Fruit fly (Drosophila melanogaster) whole organism, embryonic: Measurements from ENCODE around the gene CG11458.

Source experiments
- Abd-B ChIP-seq: fragments of 200-800 bp; sonication (Bioruptor generic); optimal IDR thresholded peaks from 2 replicates; lab custom pipeline; 2018; ENCODE audit warnings: missing biosample characterization, mild to moderate bottlenecking, missing genetic modification characterization, moderate library complexity
- Asciz ChIP-seq: fragments of 200-800 bp; sonication (Bioruptor generic); optimal IDR thresholded peaks from 2 replicates; lab custom pipeline; 2017; ENCODE audit warnings: missing biosample characterization, mild to moderate bottlenecking, missing genetic modification characterization, missing genetic modification reagents
- Awh ChIP-seq: fragments of 200-800 bp; sonication (Bioruptor generic); IDR thresholded peaks from 2 replicates; pipeline ENCODE4, ENCODE4 v1.3.6; 2022; ENCODE audit warnings: missing biosample characterization, missing genetic modification characterization
- BEAF-32 ChIP-seq: fragments of 200-800 bp; sonication (Bioruptor generic); optimal IDR thresholded peaks from 3 replicates; lab custom pipeline; 2017; ENCODE audit warnings: missing biosample characterization, missing genetic modification characterization, mild to moderate bottlenecking, moderate library complexity, missing genetic modification reagents
- CG10209 ChIP-seq: fragments of 200-800 bp; sonication (Bioruptor generic); optimal IDR thresholded peaks from 3 replicates; lab custom pipeline; 2017; ENCODE audit warnings: missing biosample characterization, mild to moderate bottlenecking, missing genetic modification characterization, missing genetic modification reagents
- CG10979 ChIP-seq: fragments of 200-800 bp; sonication (Bioruptor generic); optimal IDR thresholded peaks from 2 replicates; lab custom pipeline; 2018; ENCODE audit warnings: missing biosample characterization, mild to moderate bottlenecking, missing genetic modification characterization, moderate library complexity
- CG14441 ChIP-seq: fragments of 200-800 bp; sonication (Bioruptor generic); IDR thresholded peaks from 2 replicates; pipeline ENCODE4 v1.3.6; 2022; ENCODE audit warnings: missing biosample characterization, missing genetic modification characterization
- CG14667 ChIP-seq: fragments of 200-800 bp; sonication (Bioruptor generic); IDR thresholded peaks from 2 replicates; pipeline ENCODE4 v1.3.6; 2022; ENCODE audit warnings: missing biosample characterization, missing genetic modification characterization
- CG15269 ChIP-seq: fragments of 200-800 bp; sonication (Bioruptor generic); optimal IDR thresholded peaks from 2 replicates; lab custom pipeline; 2018; ENCODE audit warnings: missing biosample characterization, mild to moderate bottlenecking, missing genetic modification characterization, moderate library complexity
- CG16815 ChIP-seq: fragments of 200-800 bp; sonication (Bioruptor generic); optimal IDR thresholded peaks from 3 replicates; lab custom pipeline; 2017; ENCODE audit warnings: missing biosample characterization, mild to moderate bottlenecking, missing genetic modification characterization
- CG17829 ChIP-seq: fragments of 200-800 bp; optimal IDR thresholded peaks from 2 replicates; lab custom pipeline; 2019; ENCODE audit warnings: missing biosample characterization, mild to moderate bottlenecking, missing genetic modification characterization, moderate library complexity
- CG18599 ChIP-seq: fragments of 200-800 bp; sonication (Bioruptor generic); optimal IDR thresholded peaks from 3 replicates; lab custom pipeline; 2017; ENCODE audit warnings: missing biosample characterization, missing genetic modification characterization, mild to moderate bottlenecking, moderate library complexity, missing genetic modification reagents
- CG2678 ChIP-seq: fragments of 200-800 bp; sonication (Bioruptor generic); optimal IDR thresholded peaks from 3 replicates; lab custom pipeline; 2019; ENCODE audit warnings: missing biosample characterization, mild to moderate bottlenecking, missing genetic modification characterization, moderate library complexity
- CG31441 ChIP-seq: fragments of 200-800 bp; sonication (Bioruptor generic); IDR thresholded peaks from 2 replicates; pipeline ENCODE4 v1.3.6; 2022; ENCODE audit warnings: missing biosample characterization, missing genetic modification characterization
- CG33557 ChIP-seq: fragments of 200-800 bp; sonication (Bioruptor generic); optimal IDR thresholded peaks from 2 replicates; lab custom pipeline; 2019; ENCODE audit warnings: missing biosample characterization, mild to moderate bottlenecking, missing genetic modification characterization, moderate library complexity
- CG3995 ChIP-seq: fragments of 200-800 bp; sonication (Bioruptor generic); optimal IDR thresholded peaks from 3 replicates; lab custom pipeline; 2016; ENCODE audit warnings: missing biosample characterization, missing genetic modification characterization
- CG5953 ChIP-seq: fragments of 200-800 bp; sonication (Bioruptor generic); IDR thresholded peaks from 2 replicates; pipeline ENCODE4 v1.3.6; 2022; ENCODE audit warnings: missing biosample characterization, missing genetic modification characterization
- CG7839 ChIP-seq: fragments of 200-800 bp; sonication (Bioruptor generic); optimal IDR thresholded peaks from 3 replicates; lab custom pipeline; 2018; ENCODE audit warnings: missing biosample characterization, mild to moderate bottlenecking, missing genetic modification characterization, moderate library complexity
- CG8281 ChIP-seq: fragments of 200-800 bp; sonication (Bioruptor generic); optimal IDR thresholded peaks from 2 replicates; lab custom pipeline; 2018; ENCODE audit warnings: missing biosample characterization, mild to moderate bottlenecking, missing genetic modification characterization, moderate library complexity
- CG9727 ChIP-seq: fragments of 200-800 bp; sonication (Bioruptor generic); optimal IDR thresholded peaks from 3 replicates; lab custom pipeline; 2017; ENCODE audit warnings: missing biosample characterization, mild to moderate bottlenecking, missing genetic modification characterization
- D19A ChIP-seq: fragments of 200-800 bp; optimal IDR thresholded peaks from 3 replicates; lab custom pipeline; 2019; ENCODE audit warnings: missing biosample characterization, mild to moderate bottlenecking, missing genetic modification characterization, moderate library complexity
- D19B ChIP-seq: fragments of 200-800 bp; sonication (Bioruptor generic); optimal IDR thresholded peaks from 2 replicates; lab custom pipeline; 2017; ENCODE audit warnings: missing biosample characterization, mild to moderate bottlenecking, missing genetic modification characterization
- Hr51 ChIP-seq, 2 experiments: fragments of 200-800 bp; sonication (Bioruptor generic); optimal IDR thresholded peaks; 2 replicates in 1 of 2; 3 replicates in 1 of 2; lab custom pipeline; 2016 to 2018; ENCODE audit warnings: missing biosample characterization in 2 of 2, missing genetic modification characterization in 2 of 2, mild to moderate bottlenecking in 1 of 2, moderate library complexity in 1 of 2
- Med ChIP-seq: fragments of 200-800 bp; sonication (Bioruptor generic); peaks from one replicate; lab custom pipeline; 2016; ENCODE audit warnings: missing biosample characterization, missing genetic modification characterization, mild to moderate bottlenecking, inconsistent platforms, moderate library complexity
- Pdp1 ChIP-seq, 2 experiments: fragments of 200-800 bp; sonication (Bioruptor generic); optimal IDR thresholded peaks; 3 replicates each; lab custom pipeline; 2016; ENCODE audit warnings: missing biosample characterization in 2 of 2, missing genetic modification characterization in 2 of 2, mild to moderate bottlenecking in 1 of 2, moderate library complexity in 1 of 2
- Sox102F ChIP-seq: fragments of 200-800 bp; sonication (Bioruptor generic); optimal IDR thresholded peaks from 2 replicates; lab custom pipeline; 2018; ENCODE audit warnings: missing biosample characterization, mild to moderate bottlenecking, missing genetic modification characterization, moderate library complexity
- amos ChIP-seq: fragments of 200-800 bp; sonication (Bioruptor generic); IDR thresholded peaks from 2 replicates; pipeline ENCODE4 v1.3.6; 2022; ENCODE audit warnings: missing biosample characterization, missing genetic modification characterization; ENCODE audit not compliant: partially characterized antibody
- bsh ChIP-seq, 2 experiments: fragments of 200-800 bp; sonication (Bioruptor generic); optimal IDR thresholded peaks; 2 replicates each; lab custom pipeline; 2017 to 2018; ENCODE audit warnings: mild to moderate bottlenecking in 2 of 2, missing biosample characterization in 2 of 2, missing genetic modification characterization in 2 of 2, moderate library complexity in 1 of 2
- chif ChIP-seq, 2 experiments: fragments of 200-800 bp; sonication (Bioruptor generic); optimal IDR thresholded peaks; 3 replicates each; lab custom pipeline; 2016; ENCODE audit warnings: missing biosample characterization in 2 of 2, missing genetic modification characterization in 2 of 2
- dm ChIP-seq: fragments of 200-800 bp; sonication (Bioruptor generic); optimal IDR thresholded peaks from 3 replicates; lab custom pipeline; 2016; ENCODE audit warnings: missing biosample characterization, missing genetic modification characterization
- dmrt99B ChIP-seq: fragments of 200-800 bp; sonication (Bioruptor generic); optimal IDR thresholded peaks from 2 replicates; lab custom pipeline; 2018; ENCODE audit warnings: missing biosample characterization, mild to moderate bottlenecking, missing genetic modification characterization, moderate library complexity
- dysf ChIP-seq: fragments of 200-800 bp; sonication (Bioruptor generic); IDR thresholded peaks from 3 replicates; pipeline ENCODE4 v1.3.6; 2022; ENCODE audit warnings: missing biosample characterization, missing genetic modification characterization
- fd102C ChIP-seq: fragments of 200-800 bp; sonication (Bioruptor generic); optimal IDR thresholded peaks from 2 replicates; lab custom pipeline; 2018; ENCODE audit warnings: missing biosample characterization, mild to moderate bottlenecking, missing genetic modification characterization, moderate library complexity
- gro ChIP-seq: fragments of 200-800 bp; sonication (Bioruptor generic); optimal IDR thresholded peaks from 2 replicates; lab custom pipeline; 2016; ENCODE audit warnings: missing biosample characterization, missing genetic modification characterization
- gsb-n ChIP-seq: fragments of 200-800 bp; sonication (Bioruptor generic); optimal IDR thresholded peaks from 3 replicates; lab custom pipeline; 2018; ENCODE audit warnings: missing biosample characterization, mild to moderate bottlenecking, missing genetic modification characterization
- gt ChIP-seq: fragments of 200-800 bp; sonication (Bioruptor generic); IDR thresholded peaks from 2 replicates; pipeline ENCODE4 v1.3.6; 2022; ENCODE audit warnings: missing biosample characterization, missing genetic modification characterization
- h ChIP-seq: fragments of >200 bp; optimal IDR thresholded peaks from 2 replicates; lab custom pipeline; 2017
- jigr1 ChIP-seq: fragments of 200-800 bp; sonication (Bioruptor generic); IDR thresholded peaks from 3 replicates; pipeline ENCODE4 v1.3.6; 2022; ENCODE audit warnings: missing biosample characterization, missing genetic modification characterization
- kah ChIP-seq: fragments of 200-800 bp; sonication (Bioruptor generic); optimal IDR thresholded peaks from 2 replicates; lab custom pipeline; 2018; ENCODE audit warnings: missing biosample characterization, mild to moderate bottlenecking, missing genetic modification characterization
- org-1 ChIP-seq: fragments of 200-800 bp; sonication (Bioruptor generic); optimal IDR thresholded peaks from 2 replicates; lab custom pipeline; 2017; ENCODE audit warnings: missing biosample characterization, missing genetic modification characterization
- pan ChIP-seq, 4 experiments: fragments of >200 bp in 3 of 4; fragments of 200-800 bp in 1 of 4; sonication (Bioruptor generic) in 1 of 4; optimal IDR thresholded peaks in 3 of 4; IDR thresholded peaks in 1 of 4; 2 replicates each; pipeline versions ENCODE4 v1.3.6 to Lab custom; 2017 to 2022; ENCODE audit warnings: missing biosample characterization in 2 of 4, missing genetic modification characterization in 2 of 4, mixed read lengths in 1 of 4
- row ChIP-seq: fragments of 200-800 bp; sonication (Bioruptor generic); IDR thresholded peaks from 3 replicates; pipeline ENCODE4 v1.3.6; 2022; ENCODE audit warnings: missing biosample characterization, missing genetic modification characterization
- schlank ChIP-seq: fragments of 200-800 bp; sonication (Bioruptor generic); optimal IDR thresholded peaks from 2 replicates; lab custom pipeline; 2018; ENCODE audit warnings: missing biosample characterization, mild to moderate bottlenecking, missing genetic modification characterization
- sd ChIP-seq: fragments of 200-800 bp; sonication (Bioruptor generic); optimal IDR thresholded peaks from 3 replicates; lab custom pipeline; 2018; ENCODE audit warnings: missing biosample characterization, mild to moderate bottlenecking, missing genetic modification characterization, moderate library complexity
- sens ChIP-seq: fragments of 200-800 bp; sonication (Bioruptor generic); peaks from one replicate; lab custom pipeline; 2016; ENCODE audit warnings: missing biosample characterization, missing genetic modification characterization
- sqz ChIP-seq: fragments of 200-800 bp; sonication (Bioruptor generic); optimal IDR thresholded peaks from 3 replicates; lab custom pipeline; 2018; ENCODE audit warnings: missing biosample characterization, mild to moderate bottlenecking, missing genetic modification characterization
- stc ChIP-seq: fragments of 200-800 bp; sonication (Bioruptor generic); IDR thresholded peaks from 2 replicates; pipeline ENCODE4 v1.3.6; 2022; ENCODE audit warnings: missing biosample characterization, missing genetic modification characterization
- twi ChIP-seq: fragments of 200-800 bp; optimal IDR thresholded peaks from 2 replicates; lab custom pipeline; 2019; ENCODE audit warnings: missing biosample characterization, mild to moderate bottlenecking, missing genetic modification characterization, moderate library complexity

CG11458 gene

dm6 chr3L:20918945-20919344 is 13.3 kb downstream of the CG11458 start (continued):
- peak; percentile 30 for TF ChIP-seq CG2678 (tag; lab: Kevin White, UChicago)
- TF ChIP-seq CG3995 (GFP tag; lab: Kevin White, UChicago): no peak
- no peak for TF ChIP-seq schlank (tag; lab: Kevin White, UChicago)
- no peak for TF ChIP-seq kah (GFP tag; lab: Kevin White, UChicago)
- TF ChIP-seq CG9727 (GFP tag; lab: Kevin White, UChicago): peak; percentile 68
- TF ChIP-seq gsb-n (tag; lab: Kevin White, UChicago): peak; percentile 19
- TF ChIP-seq dmrt99B (tag; lab: Kevin White, UChicago): peak; percentile 39
- TF ChIP-seq dm (GFP tag; lab: Kevin White, UChicago): no peak
- TF ChIP-seq dysf: no peak
- TF ChIP-seq Awh (GFP tag; lab: Robert Waterston, UW): no peak
- peak; percentile 8 for TF ChIP-seq CG10209 (GFP tag; lab: Kevin White, UChicago)
- TF ChIP-seq CG7839 (tag; lab: Kevin White, UChicago): peak; percentile 33
- no peak for TF ChIP-seq CG14667
- peak; percentile 20 for TF ChIP-seq CG16815
- no peak for TF ChIP-seq h (lab: Kevin White, UChicago)
- TF ChIP-seq CG8281: no peak
- TF ChIP-seq CG10979 (tag; lab: Kevin White, UChicago): peak; percentile 57
- TF ChIP-seq Asciz (GFP tag; lab: Kevin White, UChicago): no peak
- no peak for TF ChIP-seq amos (GFP tag; lab: Robert Waterston, UW)
- peak; percentile 83 for TF ChIP-seq sens
- no peak for TF ChIP-seq jigr1 (GFP tag; lab: Robert Waterston, UW)
- peak; percentile 30; the same call in 2 of the 3 replicates for TF ChIP-seq row
- TF ChIP-seq D19A (tag; lab: Kevin White, UChicago): peak; percentile 36
- peak; percentile 22 for TF ChIP-seq CG18599 (GFP tag; lab: Kevin White, UChicago)
- no peak for TF ChIP-seq gro (GFP tag; lab: Kevin White, UChicago)
- TF ChIP-seq pan (optimal IDR thresholded peaks at IDR 0.05; lab: Kevin White, UChicago): no peak
- TF ChIP-seq pan (GFP tag; optimal IDR thresholded peaks at IDR 0.05 in 1 of 2, IDR thresholded peaks at IDR 0.05 in 1 of 2): no peak
- peak; percentile 36 for TF ChIP-seq org-1 (GFP tag; lab: Kevin White, UChicago)

DNA sequence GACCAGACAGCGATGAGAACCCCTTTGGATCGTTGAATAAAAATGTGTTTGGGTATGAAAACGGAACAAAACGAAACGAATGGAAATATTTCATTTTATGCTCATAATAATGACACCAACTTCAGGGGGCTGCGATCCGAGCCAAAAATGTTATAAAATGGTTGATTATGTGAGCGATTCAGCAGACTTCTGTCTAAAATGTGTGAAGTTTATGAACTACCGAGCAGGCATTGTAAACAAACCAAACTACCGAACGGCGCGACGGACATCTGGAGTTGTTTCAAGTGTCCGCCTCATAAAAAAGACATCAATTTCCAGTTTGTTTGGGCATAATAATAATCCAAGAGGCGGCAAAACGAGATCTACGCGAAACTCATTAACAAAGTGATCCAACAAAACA is 14.9 kb downstream of the CG11458 start:
- TF ChIP-seq sd (tag; lab: Kevin White, UChicago) (peak; percentile 61), twi (peak; percentile 59), CG14441 (no peak), Abd-B (GFP tag; lab: Kevin White, UChicago) (peak; percentile 45), Med (GFP tag; lab: Kevin White, UChicago) (peak; percentile 49), CG15269 (tag; lab: Kevin White, UChicago) (peak; percentile 34)

DNA sequence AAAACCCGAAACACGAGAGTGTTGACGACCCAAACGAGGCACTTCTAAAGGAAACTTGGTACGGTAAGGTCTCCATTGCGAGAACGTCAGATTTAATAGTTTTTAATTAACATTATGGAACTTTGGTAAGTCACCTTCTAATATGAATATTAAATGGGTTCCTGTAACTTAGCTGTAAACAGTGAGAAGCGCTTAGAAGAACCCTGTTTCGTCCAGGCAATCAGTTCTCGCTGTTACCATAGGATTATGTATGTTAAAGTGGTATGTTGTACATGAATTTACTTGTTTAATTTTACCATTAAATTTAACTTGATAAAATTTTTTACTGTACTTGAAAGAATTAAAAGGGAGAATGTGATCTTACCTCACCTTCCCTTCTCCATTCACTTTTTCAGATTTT is 16.3 kb downstream of the CG11458 start:
- peak; percentile 38 for TF ChIP-seq CG7839 (tag; lab: Kevin White, UChicago)
- peak; percentile 25 for TF ChIP-seq Sox102F (GFP tag; lab: Kevin White, UChicago)
- TF ChIP-seq D19B (GFP tag; lab: Kevin White, UChicago): no peak
- no peak for TF ChIP-seq stc (GFP tag; lab: Robert Waterston, UW)
- TF ChIP-seq gt: no peak
- TF ChIP-seq chif (GFP tag; optimal IDR thresholded peaks at IDR 0.05; lab: Kevin White, UChicago): peak in 1 of 2 experiments; percentile 2
- peak; percentile 51 for TF ChIP-seq CG17829 (tag; lab: Kevin White, UChicago)
- no peak for TF ChIP-seq BEAF-32 (GFP tag; lab: Kevin White, UChicago)
- TF ChIP-seq bsh (GFP tag; optimal IDR thresholded peaks at IDR 0.05; lab: Kevin White, UChicago): peak in 1 of 2 experiments; percentile 14
- no peak for TF ChIP-seq CG33557 (GFP tag; lab: Kevin White, UChicago)
- no peak for TF ChIP-seq sqz
- no peak for TF ChIP-seq CG5953 (GFP tag; lab: Robert Waterston, UW)
- TF ChIP-seq Pdp1 (GFP tag; optimal IDR thresholded peaks at IDR 0.05; lab: Kevin White, UChicago): peak in 1 of 2 experiments; percentile 15
- no peak for TF ChIP-seq fd102C (GFP tag; lab: Kevin White, UChicago)
- 0 out of 2 replicates have a peak, but pooled peaks have one; percentile 21 for TF ChIP-seq CG31441 (GFP tag; lab: Robert Waterston, UW)
- peak in 1 of 2 experiments; percentile 22 for TF ChIP-seq Hr51 (GFP tag; optimal IDR thresholded peaks at IDR 0.05; lab: Kevin White, UChicago)
